Worm (Caenorhabditis elegans) whole organism, young adult: Measurements from ENCODE around the gene F11C1.10.

Source experiments
- F49E8.2 ChIP-seq: sonication (generic microtip); optimal IDR thresholded peaks from 3 replicates; lab custom pipeline; 2017; ENCODE audit warnings: missing genetic modification characterization, mild to moderate bottlenecking, missing compliant biosample characterization, antibody characterized with exemption, moderate library complexity; ENCODE audit not compliant: insufficient read depth
- T26A5.8 ChIP-seq: sonication (generic microtip); optimal IDR thresholded peaks from 2 replicates; lab custom pipeline; 2016; ENCODE audit warnings: missing genetic modification characterization, missing compliant biosample characterization
- Y56A3A.18 ChIP-seq: fragments of 200-800 bp; sonication (Bioruptor generic); IDR thresholded peaks from 2 replicates; pipeline ENCODE4 v1.3.6; 2022; ENCODE audit warnings: missing genetic modification reagents, missing genetic modification characterization, missing compliant biosample characterization
- aptf-3 ChIP-seq: fragments of 200-800 bp; sonication (Bioruptor generic); IDR thresholded peaks from 2 replicates; pipeline ENCODE4 v1.3.6; 2022; ENCODE audit warnings: missing genetic modification characterization, missing compliant biosample characterization
- attf-5 ChIP-seq: fragments of 200-800 bp; sonication (Bioruptor generic); optimal IDR thresholded peaks from 2 replicates; lab custom pipeline; 2018; ENCODE audit warnings: mild to moderate bottlenecking, missing genetic modification characterization, missing compliant biosample characterization
- ekl-4 ChIP-seq: fragments of 200-800 bp; sonication (Bioruptor generic); IDR thresholded peaks from 2 replicates; pipeline ENCODE4 v1.3.6; 2022; ENCODE audit warnings: missing genetic modification reagents, missing genetic modification characterization, missing compliant biosample characterization
- lin-35 ChIP-seq, 3 experiments: fragments of 150-350 bp in 2 of 3; sonication (generic microtip) in 1 of 3; optimal IDR thresholded peaks; 2 replicates each; lab custom pipeline; 2014 to 2018; ENCODE audit warnings: missing biosample characterization in 3 of 3, missing genetic modification characterization in 3 of 3, missing genetic modification reagents in 3 of 3
- nhr-90 ChIP-seq: sonication (generic microtip); optimal IDR thresholded peaks from 2 replicates; lab custom pipeline; 2016; ENCODE audit warnings: missing genotype, mild to moderate bottlenecking, missing genetic modification characterization, missing compliant biosample characterization
- snpc-1.1 ChIP-seq: sonication (generic microtip); optimal IDR thresholded peaks from 2 replicates; lab custom pipeline; 2017; ENCODE audit warnings: missing genetic modification characterization, mild to moderate bottlenecking, missing compliant biosample characterization, antibody characterized with exemption, moderate library complexity, missing genotype, missing genetic modification reagents; ENCODE audit not compliant: insufficient read depth
- unc-130 ChIP-seq: sonication (generic microtip); optimal IDR thresholded peaks from 2 replicates; lab custom pipeline; 2016; ENCODE audit warnings: missing genetic modification reagents, missing genetic modification characterization, missing compliant biosample characterization
- zim-3 ChIP-seq: sonication (generic microtip); optimal IDR thresholded peaks from 2 replicates; lab custom pipeline; 2017; ENCODE audit warnings: mild to moderate bottlenecking, missing genetic modification characterization, moderate library complexity, missing compliant biosample characterization

ce11 chrX:12999567-12999966 is 22.7 kb downstream of the F11C1.10 start:
- TF ChIP-seq aptf-3 (GFP tag; lab: Robert Waterston, UW) (no peak), nhr-90 (no peak), lin-35 (GFP tag; optimal IDR thresholded peaks at IDR 0.05; lab: Kevin White, UChicago) (no peak), unc-130 (no peak), zim-3 (tag; lab: Kevin White, UChicago) (no peak), F49E8.2 (tag; lab: Kevin White, UChicago) (no peak), ekl-4 (GFP tag; lab: Robert Waterston, UW) (no peak), attf-5 (GFP tag; lab: Kevin White, UChicago) (no peak), snpc-1.1 (tag; lab: Kevin White, UChicago) (no peak), Y56A3A.18 (no peak), T26A5.8 (no peak)
